Worm (Caenorhabditis elegans) whole organism, L2 larva: ENCODE data around the gene C55A1.1.

ENCODE experiments used
- fos-1 ChIP-seq: fragments of 150-350 bp; optimal IDR thresholded peaks from 2 replicates; lab custom pipeline; 2014; ENCODE audit warnings: missing biosample characterization, missing genetic modification characterization
- lsy-2 ChIP-seq, 2 experiments: fragments of 150-350 bp in 1 of 2; sonication (generic microtip) in 1 of 2; optimal IDR thresholded peaks; 2 replicates each; lab custom pipeline; 2014 to 2017; ENCODE audit warnings: missing biosample characterization in 2 of 2, missing genetic modification characterization in 2 of 2

ce11 chrV:15666718-15667117 is 45.1 kb downstream of the C55A1.1 start:
- TF ChIP-seq lsy-2 (tag; optimal IDR thresholded peaks at IDR 0.05; lab: Kevin White, UChicago), result no peak
- TF ChIP-seq fos-1 (tag; lab: Kevin White, UChicago), result peak; percentile 82
